Worm (Caenorhabditis elegans) whole organism, mixed stage, embryonic: ENCODE results near the gene Y37E11AL.12.

ENCODE experiments used
- M03D4.4 ChIP-seq: sonication (generic microtip); optimal IDR thresholded peaks from 2 replicates; lab custom pipeline; 2017; ENCODE audit warnings: mild to moderate bottlenecking, missing genetic modification characterization, missing compliant biosample characterization
- blmp-1 ChIP-seq: fragments of 150-350 bp; optimal IDR thresholded peaks from 2 replicates; lab custom pipeline; 2014; ENCODE audit warnings: missing biosample characterization, missing genetic modification characterization
- ceh-39 ChIP-seq: fragments of 150-350 bp; optimal IDR thresholded peaks from 2 replicates; lab custom pipeline; 2014; ENCODE audit warnings: missing biosample characterization, missing genetic modification characterization
- ceh-43 ChIP-seq: fragments of 200-800 bp; sonication (Bioruptor generic); optimal IDR thresholded peaks from 2 replicates; lab custom pipeline; 2018; ENCODE audit warnings: mild to moderate bottlenecking, missing genetic modification characterization, moderate library complexity, missing compliant biosample characterization
- ces-1 ChIP-seq: fragments of 150-350 bp; optimal IDR thresholded peaks from 2 replicates; lab custom pipeline; 2014; ENCODE audit warnings: missing biosample characterization, missing genetic modification reagents, missing genetic modification characterization
- cnd-1 ChIP-seq: fragments of 200-800 bp; sonication (Bioruptor generic); optimal IDR thresholded peaks from 2 replicates; lab custom pipeline; 2018; ENCODE audit warnings: mild to moderate bottlenecking, missing genetic modification characterization, missing compliant biosample characterization
- elt-1 ChIP-seq: sonication (generic microtip); optimal IDR thresholded peaks from 2 replicates; lab custom pipeline; 2017; ENCODE audit warnings: missing genetic modification characterization, mild to moderate bottlenecking, missing compliant biosample characterization, antibody characterized with exemption, moderate library complexity, borderline replicate concordance; ENCODE audit not compliant: insufficient read depth
- elt-3 ChIP-seq: fragments of 150-350 bp; optimal IDR thresholded peaks from 2 replicates; lab custom pipeline; 2014; ENCODE audit warnings: missing biosample characterization, missing genetic modification characterization
- flh-1 ChIP-seq: fragments of 200-800 bp; sonication (Bioruptor generic); optimal IDR thresholded peaks from 2 replicates; lab custom pipeline; 2018; ENCODE audit warnings: mild to moderate bottlenecking, missing genetic modification characterization, moderate library complexity, missing compliant biosample characterization
- hlh-1 ChIP-seq: fragments of 150-350 bp; optimal IDR thresholded peaks from 2 replicates; lab custom pipeline; 2014; ENCODE audit warnings: missing biosample characterization, missing genetic modification reagents, missing genetic modification characterization
- lin-13 ChIP-seq: fragments of 150-350 bp; optimal IDR thresholded peaks from 2 replicates; lab custom pipeline; 2014; ENCODE audit warnings: missing biosample characterization, missing genetic modification characterization
- lsy-2 ChIP-seq: fragments of 150-350 bp; optimal IDR thresholded peaks from 2 replicates; lab custom pipeline; 2014; ENCODE audit warnings: missing biosample characterization, missing genetic modification characterization
- mab-5 ChIP-seq: fragments of 150-350 bp; optimal IDR thresholded peaks from 2 replicates; lab custom pipeline; 2014; ENCODE audit warnings: missing biosample characterization, missing genetic modification characterization
- mep-1 ChIP-seq: fragments of 150-350 bp; optimal IDR thresholded peaks from 2 replicates; lab custom pipeline; 2017; ENCODE audit warnings: missing biosample characterization, missing genetic modification reagents, missing genetic modification characterization, inconsistent platforms
- mls-2 ChIP-seq: sonication (generic microtip); optimal IDR thresholded peaks from 2 replicates; lab custom pipeline; 2016; ENCODE audit warnings: mild to moderate bottlenecking, missing genetic modification characterization, moderate library complexity, missing compliant biosample characterization
- nhr-12 ChIP-seq: fragments of 150-350 bp; optimal IDR thresholded peaks from 2 replicates; lab custom pipeline; 2014; ENCODE audit warnings: missing biosample characterization, missing genetic modification characterization
- nhr-2 ChIP-seq: fragments of 150-350 bp; optimal IDR thresholded peaks from 2 replicates; lab custom pipeline; 2014; ENCODE audit warnings: missing biosample characterization, missing genetic modification characterization
- nhr-237 ChIP-seq: fragments of 150-350 bp; optimal IDR thresholded peaks from 2 replicates; lab custom pipeline; 2014; ENCODE audit warnings: missing biosample characterization, missing genetic modification characterization
- nhr-28 ChIP-seq: fragments of 150-350 bp; optimal IDR thresholded peaks from 2 replicates; lab custom pipeline; 2014; ENCODE audit warnings: missing biosample characterization, missing genetic modification characterization
- nhr-76 ChIP-seq: sonication (generic microtip); optimal IDR thresholded peaks from 2 replicates; lab custom pipeline; 2017; ENCODE audit warnings: missing biosample characterization, missing genetic modification characterization
- pha-4 ChIP-seq: fragments of 150-350 bp; optimal IDR thresholded peaks from 2 replicates; lab custom pipeline; 2018; ENCODE audit warnings: missing biosample characterization, missing genetic modification reagents, missing genetic modification characterization
- sem-2 ChIP-seq: fragments of 200-800 bp; sonication (Bioruptor generic); optimal IDR thresholded peaks from 2 replicates; lab custom pipeline; 2018; ENCODE audit warnings: mild to moderate bottlenecking, missing genetic modification characterization, missing compliant biosample characterization
- sptf-1 ChIP-seq: sonication (generic microtip); optimal IDR thresholded peaks from 2 replicates; lab custom pipeline; 2017; ENCODE audit warnings: mild to moderate bottlenecking, missing genetic modification characterization, moderate library complexity, missing compliant biosample characterization
- tbx-8 ChIP-seq: fragments of 200-800 bp; sonication (Bioruptor generic); optimal IDR thresholded peaks from 2 replicates; lab custom pipeline; 2018; ENCODE audit warnings: mild to moderate bottlenecking, missing genetic modification characterization, moderate library complexity, missing compliant biosample characterization
- unc-120 ChIP-seq: sonication (generic microtip); optimal IDR thresholded peaks from 2 replicates; lab custom pipeline; 2017; ENCODE audit warnings: missing genetic modification characterization, missing compliant biosample characterization; ENCODE audit not compliant: poor library complexity, severe bottlenecking
- unc-39 ChIP-seq: fragments of 150-350 bp; optimal IDR thresholded peaks from 2 replicates; lab custom pipeline; 2014; ENCODE audit warnings: missing biosample characterization, missing genetic modification characterization
- zip-8 ChIP-seq: fragments of 150-350 bp; optimal IDR thresholded peaks from 2 replicates; lab custom pipeline; 2014; ENCODE audit warnings: missing biosample characterization, missing genetic modification characterization

Y37E11AL.12 gene

ce11 chrIV:3720644-3721043 lies 18.9 kb upstream of the Y37E11AL.12 start:
- TF ChIP-seq elt-1 (tag; lab: Kevin White, UChicago): no peak
- peak; percentile 72 for TF ChIP-seq pha-4 (tag; lab: Kevin White, UChicago)
- no peak for TF ChIP-seq elt-3 (tag; lab: Kevin White, UChicago)

DNA sequence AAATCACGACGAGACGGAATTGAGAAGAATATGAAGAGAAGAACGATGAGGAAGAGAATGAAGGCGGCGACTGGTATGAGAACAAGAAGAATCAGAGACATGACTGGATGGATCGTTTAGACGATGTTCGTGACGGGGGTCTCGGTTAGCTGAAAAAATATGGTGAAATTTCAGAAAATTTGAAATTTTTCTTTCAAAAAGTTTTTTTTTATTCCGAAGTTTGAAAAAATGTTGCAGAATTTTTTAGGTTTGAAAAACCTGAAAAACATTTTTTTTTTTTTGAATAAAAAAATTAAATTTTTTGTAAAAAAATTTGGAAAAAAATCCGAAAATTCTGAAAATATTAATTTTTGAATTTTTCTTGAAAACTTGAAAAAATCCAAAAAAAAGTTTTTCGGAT lies 17.3 kb upstream of the Y37E11AL.12 start, which contains the start of gene Y37E11AM.3:
Gene Y37E11AM.3 (minus strand): TSS at position 101 of the 400 bp plus-strand sequence.
- TF ChIP-seq mab-5 (tag; lab: Kevin White, UChicago) (no peak), nhr-12 (tag; lab: Kevin White, UChicago) (no peak), mls-2 (tag; lab: Kevin White, UChicago) (no peak), nhr-28 (tag; lab: Kevin White, UChicago) (no peak), nhr-2 (tag; lab: Kevin White, UChicago) (no peak)

ce11 chrIV:3710737-3711136 lies 8.9 kb upstream of the Y37E11AL.12 start:
- TF ChIP-seq zip-8 (tag; lab: Kevin White, UChicago): peak; percentile 94
- TF ChIP-seq sptf-1 (tag; lab: Kevin White, UChicago): no peak

- no peak for TF ChIP-seq blmp-1 (tag; lab: Kevin White, UChicago)
- TF ChIP-seq lin-13 (tag; lab: Kevin White, UChicago): no peak
- no peak for TF ChIP-seq nhr-237 (tag; lab: Kevin White, UChicago)
- no peak for TF ChIP-seq pha-4 (tag; lab: Kevin White, UChicago)
- no peak for TF ChIP-seq sem-2 (GFP tag; lab: Kevin White, UChicago)
These were observed 7.4 kb upstream of the Y37E11AL.12 start, which contains the start of gene Y37E11AL.1 for ce11 chrIV:3709200-3709599. Gene Y37E11AL.1 (plus strand): TSS chrIV:3709500.

DNA sequence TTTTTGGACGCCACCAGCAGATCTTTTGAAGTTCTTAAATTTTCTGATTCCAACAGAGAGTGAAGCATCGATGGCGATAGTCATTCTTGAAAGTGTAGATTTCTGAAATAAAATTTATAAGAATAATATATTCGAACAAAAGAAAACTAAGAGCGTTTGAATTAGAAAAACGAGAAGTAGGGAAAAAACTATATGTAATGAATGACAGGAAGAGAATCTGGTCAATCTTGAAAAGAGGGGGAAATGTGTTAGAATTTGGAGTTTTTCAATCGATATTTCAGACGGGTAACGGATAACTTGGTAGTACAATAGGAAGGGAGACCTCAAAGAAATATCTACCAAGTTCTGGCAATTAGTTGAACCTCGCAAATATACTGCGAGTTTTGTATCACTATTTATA lies 1.2 kb downstream of the Y37E11AL.12 start, which contains the start of gene Y37E11AL.9:
Gene Y37E11AL.9 (minus strand): TSS at position 101 of the 400 bp plus-strand sequence.
- TF ChIP-seq unc-39 (no peak), M03D4.4 (tag; lab: Kevin White, UChicago) (no peak), nhr-76 (tag; lab: Kevin White, UChicago) (no peak), elt-1 (tag; lab: Kevin White, UChicago) (no peak), lin-13 (tag; lab: Kevin White, UChicago) (no peak), blmp-1 (tag; lab: Kevin White, UChicago) (no peak), pha-4 (tag; lab: Kevin White, UChicago) (no peak), lsy-2 (tag; lab: Kevin White, UChicago) (no peak), unc-120 (no peak), cnd-1 (tag; lab: Kevin White, UChicago) (no peak), ceh-43 (GFP tag; lab: Kevin White, UChicago) (no peak), hlh-1 (no peak), ceh-39 (tag; lab: Kevin White, UChicago) (no peak), mls-2 (tag; lab: Kevin White, UChicago) (no peak)
- TF ChIP-seq, all 35 proteins: peak for 0

DNA sequence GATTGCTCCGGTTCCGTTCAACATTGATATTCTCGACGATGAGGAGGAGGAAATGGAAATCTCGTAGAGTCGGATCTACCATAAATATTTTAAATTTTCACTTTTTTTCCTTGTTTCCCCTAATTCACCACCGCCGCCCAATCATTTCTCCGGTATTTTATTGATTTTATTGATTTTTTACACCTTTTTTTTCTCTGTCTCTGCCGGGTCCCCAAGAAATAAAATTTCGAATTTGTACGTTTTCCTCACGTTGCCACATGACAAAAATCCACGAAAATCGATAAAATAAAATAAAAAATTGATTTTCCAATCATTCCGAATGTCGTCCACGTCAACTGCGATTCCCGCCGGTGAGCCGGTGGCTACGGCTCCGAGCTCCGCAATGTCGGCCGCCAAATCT lies 3.6 kb downstream of the Y37E11AL.12 start, which contains the start of gene Y37E11AL.2:
Gene Y37E11AL.2 (plus strand): TSS at position 301 of the 400 bp plus-strand sequence.
- TF ChIP-seq sptf-1 (tag; lab: Kevin White, UChicago) (no peak), nhr-12 (tag; lab: Kevin White, UChicago) (no peak), flh-1 (GFP tag; lab: Kevin White, UChicago) (no peak), elt-3 (tag; lab: Kevin White, UChicago) (no peak), unc-39 (no peak), mep-1 (no peak), lsy-2 (tag; lab: Kevin White, UChicago) (no peak), nhr-2 (tag; lab: Kevin White, UChicago) (no peak)
- TF ChIP-seq, all 35 proteins: peak for 0

- no peak for TF ChIP-seq tbx-8
- TF ChIP-seq elt-3 (tag; lab: Kevin White, UChicago): no peak
- no peak for TF ChIP-seq elt-1 (tag; lab: Kevin White, UChicago)
- TF ChIP-seq nhr-237 (tag; lab: Kevin White, UChicago): peak; percentile 17
- TF ChIP-seq ceh-39 (tag; lab: Kevin White, UChicago): peak; percentile 72
- TF ChIP-seq mep-1: peak; percentile 57
- peak; percentile 51 for TF ChIP-seq ces-1 (GFP tag; lab: Kevin White, UChicago)
- peak; percentile 49 for TF ChIP-seq hlh-1
- TF ChIP-seq nhr-12 (tag; lab: Kevin White, UChicago): no peak
- TF ChIP-seq pha-4 (tag; lab: Kevin White, UChicago): no peak
- TF ChIP-seq lin-13 (tag; lab: Kevin White, UChicago): peak; percentile 46
- peak; percentile 46 for TF ChIP-seq lsy-2 (tag; lab: Kevin White, UChicago)
- no peak for TF ChIP-seq cnd-1 (tag; lab: Kevin White, UChicago)
These were observed 7.2 kb downstream of the Y37E11AL.12 start, which contains the start of the genes taf-6.2 and Y37E11AL.3 for ce11 chrIV:3694638-3695037. Gene taf-6.2 (minus strand): TSS chrIV:3694733. Gene Y37E11AL.3 (plus strand): TSS chrIV:3694935.
